Worm (Caenorhabditis elegans) whole organism, late embryonic: Measurements from ENCODE around the gene T25G12.3.

Experiments
- C38D4.7 ChIP-seq: fragments of 200-800 bp; sonication (Bioruptor generic); optimal IDR thresholded peaks from 2 replicates; lab custom pipeline; 2018; ENCODE audit warnings: mild to moderate bottlenecking, missing genetic modification characterization, moderate library complexity, missing compliant biosample characterization
- F13H6.1 ChIP-seq: sonication (generic microtip); optimal IDR thresholded peaks from 2 replicates; lab custom pipeline; 2016; ENCODE audit warnings: missing genetic modification characterization, missing compliant biosample characterization
- K09A11.1 ChIP-seq: sonication (generic microtip); optimal IDR thresholded peaks from 2 replicates; lab custom pipeline; 2017; ENCODE audit warnings: antibody characterized with exemption, mild to moderate bottlenecking, missing genetic modification characterization, missing compliant biosample characterization; ENCODE audit not compliant: insufficient read depth
- T23F11.4 ChIP-seq: fragments of 200-800 bp; sonication (Bioruptor generic); optimal IDR thresholded peaks from 2 replicates; lab custom pipeline; 2018; ENCODE audit warnings: mild to moderate bottlenecking, missing genetic modification characterization, missing compliant biosample characterization
- Y22D7AL.16 ChIP-seq: sonication (generic microtip); optimal IDR thresholded peaks from 2 replicates; lab custom pipeline; 2016; ENCODE audit warnings: missing genetic modification characterization, missing compliant biosample characterization
- ama-1 ChIP-seq: fragments of 150-350 bp; optimal IDR thresholded peaks from 2 replicates; lab custom pipeline; 2014
- ceh-14 ChIP-seq: sonication (generic microtip); optimal IDR thresholded peaks from 2 replicates; lab custom pipeline; 2016; ENCODE audit warnings: missing genotype, missing genetic modification characterization, missing compliant biosample characterization
- ceh-18 ChIP-seq: sonication (generic microtip); optimal IDR thresholded peaks from 2 replicates; lab custom pipeline; 2016; ENCODE audit warnings: missing genetic modification characterization, missing compliant biosample characterization
- ceh-19 ChIP-seq: fragments of 200-800 bp; sonication (Bioruptor generic); optimal IDR thresholded peaks from 2 replicates; lab custom pipeline; 2018; ENCODE audit warnings: mild to moderate bottlenecking, missing genetic modification characterization, missing compliant biosample characterization
- ceh-2 ChIP-seq: sonication (generic microtip); optimal IDR thresholded peaks from 2 replicates; lab custom pipeline; 2016; ENCODE audit warnings: missing genotype, missing genetic modification characterization, missing compliant biosample characterization
- ceh-22 ChIP-seq: sonication (generic microtip); optimal IDR thresholded peaks from 2 replicates; lab custom pipeline; 2017; ENCODE audit warnings: missing biosample characterization, missing genetic modification characterization
- ceh-24 ChIP-seq: sonication (generic microtip); optimal IDR thresholded peaks from 2 replicates; lab custom pipeline; 2016; ENCODE audit warnings: mild to moderate bottlenecking, missing genetic modification characterization, missing compliant biosample characterization
- ceh-30 ChIP-seq: fragments of 150-350 bp; optimal IDR thresholded peaks from 2 replicates; lab custom pipeline; 2014; ENCODE audit warnings: missing biosample characterization, missing genetic modification characterization
- ceh-31 ChIP-seq: sonication (generic microtip); optimal IDR thresholded peaks from 2 replicates; lab custom pipeline; 2016; ENCODE audit warnings: missing genetic modification characterization, missing compliant biosample characterization
- ceh-34 ChIP-seq: sonication (generic microtip); optimal IDR thresholded peaks from 2 replicates; lab custom pipeline; 2016; ENCODE audit warnings: mild to moderate bottlenecking, missing genetic modification characterization, missing compliant biosample characterization
- ceh-45 ChIP-seq: fragments of 200-800 bp; sonication (Bioruptor generic); IDR thresholded peaks from 2 replicates; pipeline ENCODE4 v1.3.6; 2022; ENCODE audit warnings: missing genetic modification reagents, missing genetic modification characterization, missing compliant biosample characterization
- ceh-48 ChIP-seq: sonication (generic microtip); optimal IDR thresholded peaks from 2 replicates; lab custom pipeline; 2016; ENCODE audit warnings: missing genetic modification characterization, inconsistent platforms, missing compliant biosample characterization
- ceh-6 ChIP-seq: fragments of 200-800 bp; sonication (Bioruptor generic); optimal IDR thresholded peaks from 2 replicates; lab custom pipeline; 2018; ENCODE audit warnings: mild to moderate bottlenecking, missing genetic modification characterization, missing compliant biosample characterization
- ceh-9 ChIP-seq: sonication (generic microtip); optimal IDR thresholded peaks from 2 replicates; lab custom pipeline; 2016; ENCODE audit warnings: mild to moderate bottlenecking, missing genetic modification characterization, inconsistent platforms, missing compliant biosample characterization
- dmd-4 ChIP-seq: sonication (generic microtip); optimal IDR thresholded peaks from 2 replicates; lab custom pipeline; 2016; ENCODE audit warnings: borderline replicate concordance, missing genetic modification characterization, missing compliant biosample characterization
- dve-1 ChIP-seq: sonication (generic microtip); optimal IDR thresholded peaks from 2 replicates; lab custom pipeline; 2017; ENCODE audit warnings: antibody characterized with exemption, mild to moderate bottlenecking, missing genetic modification characterization, missing compliant biosample characterization
- elt-2 ChIP-seq: sonication (generic microtip); optimal IDR thresholded peaks from 2 replicates; lab custom pipeline; 2016; ENCODE audit warnings: missing genetic modification reagents, missing genetic modification characterization, missing compliant biosample characterization
- ets-4 ChIP-seq: sonication (generic microtip); optimal IDR thresholded peaks from 2 replicates; lab custom pipeline; 2016; ENCODE audit warnings: missing genetic modification characterization, missing compliant biosample characterization
- eyg-1 ChIP-seq: sonication (generic microtip); optimal IDR thresholded peaks from 2 replicates; lab custom pipeline; 2016; ENCODE audit warnings: missing genotype, missing genetic modification characterization, missing compliant biosample characterization
- fkh-10 ChIP-seq: fragments of 150-350 bp; optimal IDR thresholded peaks from 2 replicates; lab custom pipeline; 2014; ENCODE audit warnings: missing biosample characterization, missing genetic modification reagents, missing genetic modification characterization
- fkh-6 ChIP-seq: sonication (generic microtip); optimal IDR thresholded peaks from 2 replicates; lab custom pipeline; 2016; ENCODE audit warnings: missing genetic modification characterization, missing compliant biosample characterization
- hlh-30 ChIP-seq: sonication (generic microtip); optimal IDR thresholded peaks from 2 replicates; lab custom pipeline; 2017; ENCODE audit warnings: antibody characterized with exemption, missing genetic modification characterization, missing compliant biosample characterization; ENCODE audit not compliant: insufficient read depth
- hlh-6 ChIP-seq: sonication (generic microtip); optimal IDR thresholded peaks from 2 replicates; lab custom pipeline; 2016; ENCODE audit warnings: missing genotype, missing genetic modification characterization, missing compliant biosample characterization
- lin-11 ChIP-seq: fragments of 200-800 bp; sonication (Bioruptor generic); optimal IDR thresholded peaks from 2 replicates; lab custom pipeline; 2018; ENCODE audit warnings: mild to moderate bottlenecking, missing genetic modification characterization, missing compliant biosample characterization
- madf-2 ChIP-seq: sonication (generic microtip); optimal IDR thresholded peaks from 2 replicates; lab custom pipeline; 2017; ENCODE audit warnings: missing genetic modification characterization, missing compliant biosample characterization
- nfya-1 ChIP-seq: sonication (generic microtip); optimal IDR thresholded peaks from 2 replicates; lab custom pipeline; 2017; ENCODE audit warnings: missing genetic modification characterization, mild to moderate bottlenecking, missing compliant biosample characterization, antibody characterized with exemption, moderate library complexity
- nhr-11 ChIP-seq: fragments of 150-350 bp; optimal IDR thresholded peaks from 2 replicates; lab custom pipeline; 2014; ENCODE audit warnings: missing biosample characterization, missing genetic modification characterization
- nhr-232 ChIP-seq: sonication (generic microtip); optimal IDR thresholded peaks from 2 replicates; lab custom pipeline; 2016; ENCODE audit warnings: missing genetic modification characterization, missing compliant biosample characterization
- pag-3 ChIP-seq: sonication (generic microtip); optimal IDR thresholded peaks from 2 replicates; lab custom pipeline; 2016; ENCODE audit warnings: missing compliant biosample characterization, missing genetic modification characterization, borderline replicate concordance
- pax-1 ChIP-seq: fragments of 150-350 bp; optimal IDR thresholded peaks from 2 replicates; lab custom pipeline; 2014; ENCODE audit warnings: missing biosample characterization, missing genetic modification characterization
- pha-2 ChIP-seq: sonication (generic microtip); optimal IDR thresholded peaks from 2 replicates; lab custom pipeline; 2017; ENCODE audit warnings: mild to moderate bottlenecking, missing genetic modification characterization, missing compliant biosample characterization
- pqm-1 ChIP-seq: sonication (generic microtip); optimal IDR thresholded peaks from 2 replicates; lab custom pipeline; 2016; ENCODE audit warnings: missing genetic modification characterization, missing compliant biosample characterization
- ref-2 ChIP-seq: sonication (generic microtip); optimal IDR thresholded peaks from 2 replicates; lab custom pipeline; 2016; ENCODE audit warnings: missing genetic modification characterization, missing compliant biosample characterization
- rnt-1 ChIP-seq: sonication (generic microtip); optimal IDR thresholded peaks from 2 replicates; lab custom pipeline; 2016; ENCODE audit warnings: missing genetic modification characterization, missing compliant biosample characterization
- sdc-2 ChIP-seq: sonication (generic microtip); optimal IDR thresholded peaks from 2 replicates; lab custom pipeline; 2016; ENCODE audit warnings: missing genotype, missing genetic modification characterization, missing compliant biosample characterization
- sox-2 ChIP-seq: fragments of 200-800 bp; sonication (Bioruptor generic); IDR thresholded peaks from 2 replicates; pipeline ENCODE4 v1.3.6; 2022; ENCODE audit warnings: missing genetic modification reagents, missing genetic modification characterization, missing compliant biosample characterization
- syd-9 ChIP-seq: sonication (generic microtip); optimal IDR thresholded peaks from 2 replicates; lab custom pipeline; 2016; ENCODE audit warnings: mild to moderate bottlenecking, missing genetic modification characterization, moderate library complexity, missing compliant biosample characterization
- tbx-2 ChIP-seq: sonication (generic microtip); optimal IDR thresholded peaks from 2 replicates; lab custom pipeline; 2016; ENCODE audit warnings: missing genetic modification characterization, missing compliant biosample characterization
- tbx-7 ChIP-seq: sonication (generic microtip); optimal IDR thresholded peaks from 2 replicates; lab custom pipeline; 2016; ENCODE audit warnings: missing genotype, missing genetic modification characterization, missing compliant biosample characterization
- unc-3 ChIP-seq, 2 experiments: fragments of 200-800 bp in 1 of 2; sonication (Bioruptor generic) in 1 of 2; sonication (generic microtip) in 1 of 2; conservative IDR thresholded peaks in 1 of 2; optimal IDR thresholded peaks in 1 of 2; 2 replicates each; pipeline versions ENCODE4 v1.3.6 to Lab custom; 2016 to 2022; ENCODE audit warnings: missing compliant biosample characterization in 2 of 2, missing genetic modification characterization in 2 of 2, missing genetic modification reagents in 1 of 2
- unc-42 ChIP-seq: sonication (generic microtip); optimal IDR thresholded peaks from 2 replicates; lab custom pipeline; 2016; ENCODE audit warnings: missing genotype, missing genetic modification characterization, missing compliant biosample characterization
- unc-55 ChIP-seq: sonication (generic microtip); optimal IDR thresholded peaks from 2 replicates; lab custom pipeline; 2017; ENCODE audit warnings: missing biosample characterization, missing genetic modification reagents, missing genetic modification characterization
- zip-5 ChIP-seq: sonication (generic microtip); optimal IDR thresholded peaks from 2 replicates; lab custom pipeline; 2016; ENCODE audit warnings: missing genetic modification characterization, missing compliant biosample characterization
- ztf-16 ChIP-seq: sonication (generic microtip); optimal IDR thresholded peaks from 2 replicates; lab custom pipeline; 2017; ENCODE audit warnings: missing genetic modification characterization, missing compliant biosample characterization

The T25G12.3 gene

ce11 chrX:17231348-17231747 is at the start of gene T25G12.3:
Gene T25G12.3 (plus strand): TSS chrX:17231648.
- TF ChIP-seq ref-2 (no peak), ceh-31 (no peak), eyg-1 (tag; lab: Kevin White, UChicago) (no peak), C38D4.7 (no peak), pax-1 (tag; lab: Kevin White, UChicago) (no peak), ceh-19 (no peak), ceh-22 (tag; lab: Kevin White, UChicago) (no peak), fkh-6 (tag; lab: Kevin White, UChicago) (no peak), unc-3 (GFP tag; conservative IDR thresholded peaks at IDR 0.05; lab: Robert Waterston, UW) (no peak), unc-3 (tag; optimal IDR thresholded peaks at IDR 0.05; lab: Kevin White, UChicago) (no peak), pag-3 (tag; lab: Kevin White, UChicago) (no peak), hlh-6 (no peak), dmd-4 (tag; lab: Kevin White, UChicago) (no peak)

- TF ChIP-seq ceh-18 (tag; lab: Kevin White, UChicago) = peak; percentile 78
- peak; percentile 79 for TF ChIP-seq ref-2
- TF ChIP-seq lin-11 (tag; lab: Kevin White, UChicago) = no peak
- TF ChIP-seq nfya-1 (tag; lab: Kevin White, UChicago) = peak; percentile 70
- TF ChIP-seq unc-55 (GFP tag; lab: Kevin White, UChicago) = peak; percentile 61
- peak; percentile 21 for TF ChIP-seq ceh-48 (tag; lab: Kevin White, UChicago)
- TF ChIP-seq nhr-232 = no peak
- TF ChIP-seq ceh-14 = peak; percentile 73
- no peak for TF ChIP-seq K09A11.1
- TF ChIP-seq unc-3 (GFP tag; conservative IDR thresholded peaks at IDR 0.05; lab: Robert Waterston, UW) = no peak
- no peak for TF ChIP-seq unc-3 (tag; optimal IDR thresholded peaks at IDR 0.05; lab: Kevin White, UChicago)
- peak; percentile 89 for TF ChIP-seq ceh-34
- TF ChIP-seq dmd-4 (tag; lab: Kevin White, UChicago) = no peak
- no peak for TF ChIP-seq Y22D7AL.16
- no peak for TF ChIP-seq pag-3 (tag; lab: Kevin White, UChicago)
- TF ChIP-seq ceh-31 = peak; percentile 85
- no peak for TF ChIP-seq elt-2 (tag; lab: Kevin White, UChicago)
- peak; percentile 19 for TF ChIP-seq syd-9 (tag; lab: Kevin White, UChicago)
- no peak for TF ChIP-seq C38D4.7
- peak; percentile 65 for TF ChIP-seq F13H6.1 (tag; lab: Kevin White, UChicago)
- no peak for TF ChIP-seq eyg-1 (tag; lab: Kevin White, UChicago)
- peak; percentile 22 for TF ChIP-seq dve-1
- TF ChIP-seq T23F11.4 (GFP tag; lab: Kevin White, UChicago) = no peak
- no peak for TF ChIP-seq ceh-9
- peak; percentile 42 for TF ChIP-seq unc-42
- no peak for TF ChIP-seq zip-5 (tag; lab: Kevin White, UChicago)
- peak; percentile 5 for TF ChIP-seq hlh-6
- TF ChIP-seq fkh-6 (tag; lab: Kevin White, UChicago) = peak; percentile 52
- TF ChIP-seq pha-2 = no peak
- TF ChIP-seq ets-4 = peak; percentile 45
- TF ChIP-seq sdc-2 (tag; lab: Kevin White, UChicago) = peak; percentile 94
- no peak for TF ChIP-seq ceh-45 (GFP tag; lab: Robert Waterston, UW)
- TF ChIP-seq sox-2 = no peak
- TF ChIP-seq ceh-6 (GFP tag; lab: Kevin White, UChicago) = peak; percentile 4
- TF ChIP-seq tbx-7 (tag; lab: Kevin White, UChicago) = no peak
- peak; percentile 65 for TF ChIP-seq hlh-30
- TF ChIP-seq madf-2 (tag; lab: Kevin White, UChicago) = no peak
- TF ChIP-seq ceh-30 (tag; lab: Kevin White, UChicago) = no peak
- TF ChIP-seq pqm-1 (tag; lab: Kevin White, UChicago) = no peak
- no peak for TF ChIP-seq fkh-10 (GFP tag; lab: Kevin White, UChicago)
- peak; percentile 52 for TF ChIP-seq ceh-2 (tag; lab: Kevin White, UChicago)
- TF ChIP-seq ztf-16 (tag; lab: Kevin White, UChicago) = no peak
- peak; percentile 72 for TF ChIP-seq ceh-19
- TF ChIP-seq rnt-1 = peak; percentile 50
- TF ChIP-seq ama-1 = no peak
- no peak for TF ChIP-seq nhr-11 (tag; lab: Kevin White, UChicago)
- TF ChIP-seq tbx-2 (tag; lab: Kevin White, UChicago) = peak; percentile 71
- no peak for TF ChIP-seq ceh-24
Observed at ce11 chrX:17184363-17184762, 47.1 kb upstream of the T25G12.3 start.
